Fruit fly (Drosophila melanogaster) whole organism, prepupa: ENCODE results near the gene CG34451.

Source experiments
- Blimp-1 ChIP-seq: fragments of 200-800 bp; sonication (Bioruptor generic); optimal IDR thresholded peaks from 3 replicates; lab custom pipeline; 2017; ENCODE audit warnings: missing biosample characterization, missing genetic modification characterization, mild to moderate bottlenecking, moderate library complexity, missing genetic modification reagents
- CG10631 ChIP-seq: fragments of 200-800 bp; sonication (Bioruptor generic); optimal IDR thresholded peaks from 2 replicates; lab custom pipeline; 2016; ENCODE audit warnings: missing biosample characterization, missing genetic modification characterization
- CG10669 ChIP-seq: fragments of 200-800 bp; sonication (Bioruptor generic); optimal IDR thresholded peaks from 3 replicates; lab custom pipeline; 2018; ENCODE audit warnings: missing biosample characterization, mild to moderate bottlenecking, missing genetic modification characterization, moderate library complexity
- CG15336 ChIP-seq: fragments of 200-800 bp; sonication (Bioruptor generic); IDR thresholded peaks from 2 replicates; pipeline ENCODE4 v1.3.6; 2022; ENCODE audit warnings: missing biosample characterization, missing genetic modification characterization
- CG1621 ChIP-seq: fragments of 200-800 bp; sonication (Bioruptor generic); optimal IDR thresholded peaks from 3 replicates; lab custom pipeline; 2018; ENCODE audit warnings: missing biosample characterization, mild to moderate bottlenecking, missing genetic modification characterization
- CG3032 ChIP-seq: fragments of 200-800 bp; optimal IDR thresholded peaks from 2 replicates; lab custom pipeline; 2019; ENCODE audit warnings: missing biosample characterization, mild to moderate bottlenecking, missing genetic modification characterization, moderate library complexity
- CG31627 ChIP-seq: fragments of 200-800 bp; sonication (Bioruptor generic); optimal IDR thresholded peaks from 3 replicates; lab custom pipeline; 2016; ENCODE audit warnings: missing biosample characterization, missing genetic modification characterization
- CG32006 ChIP-seq: fragments of 200-800 bp; sonication (Bioruptor generic); optimal IDR thresholded peaks from 3 replicates; lab custom pipeline; 2017; ENCODE audit warnings: missing biosample characterization, mild to moderate bottlenecking, missing genetic modification characterization
- CG34406 ChIP-seq: fragments of 200-800 bp; sonication (Bioruptor generic); optimal IDR thresholded peaks from 3 replicates; lab custom pipeline; 2016; ENCODE audit warnings: missing biosample characterization, missing genetic modification characterization
- CG3919 ChIP-seq: fragments of 200-800 bp; sonication (Bioruptor generic); optimal IDR thresholded peaks from 3 replicates; lab custom pipeline; 2016; ENCODE audit warnings: missing biosample characterization, missing genetic modification characterization
- CG6276 ChIP-seq: fragments of 200-800 bp; sonication (Bioruptor generic); optimal IDR thresholded peaks from 2 replicates; lab custom pipeline; 2017; ENCODE audit warnings: missing biosample characterization, mild to moderate bottlenecking, missing genetic modification characterization
- CG6792 ChIP-seq: fragments of 200-800 bp; sonication (Bioruptor generic); optimal IDR thresholded peaks from 3 replicates; lab custom pipeline; 2016; ENCODE audit warnings: missing biosample characterization, missing genetic modification characterization
- CG6808 ChIP-seq: fragments of 200-800 bp; sonication (Bioruptor generic); optimal IDR thresholded peaks from 3 replicates; lab custom pipeline; 2017; ENCODE audit warnings: missing biosample characterization, missing genetic modification characterization, mild to moderate bottlenecking, moderate library complexity, missing genetic modification reagents
- CG6854 ChIP-seq: fragments of 200-800 bp; sonication (Bioruptor generic); optimal IDR thresholded peaks from 2 replicates; lab custom pipeline; 2017; ENCODE audit warnings: missing biosample characterization, mild to moderate bottlenecking, missing genetic modification characterization
- CG7368 ChIP-seq: fragments of 200-800 bp; sonication (Bioruptor generic); optimal IDR thresholded peaks from 3 replicates; lab custom pipeline; 2016; ENCODE audit warnings: missing biosample characterization, missing genetic modification characterization
- CG8119 ChIP-seq: fragments of 200-800 bp; sonication (Bioruptor generic); IDR thresholded peaks from 3 replicates; pipeline ENCODE4 v1.3.6; 2022; ENCODE audit warnings: missing biosample characterization, missing genetic modification characterization
- CG8319 ChIP-seq: fragments of 200-800 bp; sonication (Bioruptor generic); optimal IDR thresholded peaks from 3 replicates; lab custom pipeline; 2016; ENCODE audit warnings: missing biosample characterization, missing genetic modification characterization
- CG9139 ChIP-seq: fragments of 200-800 bp; sonication (Bioruptor generic); optimal IDR thresholded peaks from 3 replicates; lab custom pipeline; 2017; ENCODE audit warnings: missing biosample characterization, mild to moderate bottlenecking, missing genetic modification characterization
- Eip75B ChIP-seq: fragments of 200-800 bp; sonication (Bioruptor generic); optimal IDR thresholded peaks from 3 replicates; lab custom pipeline; 2016; ENCODE audit warnings: missing biosample characterization, missing genetic modification characterization
- Eip78C ChIP-seq: fragments of 200-800 bp; sonication (Bioruptor generic); peaks from one replicate; lab custom pipeline; 2016; ENCODE audit warnings: missing biosample characterization, missing genetic modification characterization
- Eip93F ChIP-seq: fragments of 200-800 bp; sonication (Bioruptor generic); optimal IDR thresholded peaks from 2 replicates; lab custom pipeline; 2016; ENCODE audit warnings: missing biosample characterization, mild to moderate bottlenecking, missing genetic modification characterization
- Ets21C ChIP-seq: fragments of 200-800 bp; sonication (Bioruptor generic); optimal IDR thresholded peaks from 3 replicates; lab custom pipeline; 2016; ENCODE audit warnings: missing biosample characterization, missing genetic modification characterization
- Ets96B ChIP-seq: fragments of 200-800 bp; optimal IDR thresholded peaks from 2 replicates; lab custom pipeline; 2019; ENCODE audit warnings: missing biosample characterization, mild to moderate bottlenecking, missing genetic modification characterization, moderate library complexity
- Gug ChIP-seq: fragments of 200-800 bp; sonication (Bioruptor generic); IDR thresholded peaks from 2 replicates; pipeline ENCODE4 v1.3.6; 2022; ENCODE audit warnings: missing biosample characterization, missing genetic modification characterization
- Hr4 ChIP-seq: fragments of 200-800 bp; sonication (Bioruptor generic); optimal IDR thresholded peaks from 3 replicates; lab custom pipeline; 2016; ENCODE audit warnings: missing biosample characterization, missing genetic modification characterization
- Lpt ChIP-seq: fragments of 200-800 bp; sonication (Bioruptor generic); optimal IDR thresholded peaks from 3 replicates; lab custom pipeline; 2016; ENCODE audit warnings: missing biosample characterization, missing genetic modification characterization
- Met ChIP-seq: fragments of 200-800 bp; sonication (Bioruptor generic); optimal IDR thresholded peaks from 3 replicates; lab custom pipeline; 2016; ENCODE audit warnings: missing biosample characterization, missing genetic modification characterization
- OdsH ChIP-seq: fragments of 200-800 bp; sonication (Bioruptor generic); optimal IDR thresholded peaks from 3 replicates; lab custom pipeline; 2016; ENCODE audit warnings: missing biosample characterization, missing genetic modification characterization
- Smox ChIP-seq: fragments of 200-800 bp; sonication (Bioruptor generic); optimal IDR thresholded peaks from 3 replicates; lab custom pipeline; 2016; ENCODE audit warnings: missing biosample characterization, missing genetic modification characterization
- Sox102F ChIP-seq: fragments of 200-800 bp; sonication (Bioruptor generic); optimal IDR thresholded peaks from 2 replicates; lab custom pipeline; 2016; ENCODE audit warnings: missing biosample characterization, mild to moderate bottlenecking, missing genetic modification characterization
- Sox14 ChIP-seq: fragments of 200-800 bp; sonication (Bioruptor generic); optimal IDR thresholded peaks from 3 replicates; lab custom pipeline; 2016; ENCODE audit warnings: missing biosample characterization, missing genetic modification characterization
- achi ChIP-seq: fragments of 200-800 bp; sonication (Bioruptor generic); optimal IDR thresholded peaks from 3 replicates; lab custom pipeline; 2016; ENCODE audit warnings: missing biosample characterization, missing genetic modification characterization
- acj6 ChIP-seq: fragments of 200-800 bp; sonication (Bioruptor generic); optimal IDR thresholded peaks from 3 replicates; lab custom pipeline; 2016; ENCODE audit warnings: missing biosample characterization, missing genetic modification characterization
- dac ChIP-seq: fragments of 200-800 bp; sonication (Bioruptor generic); optimal IDR thresholded peaks from 2 replicates; lab custom pipeline; 2017; ENCODE audit warnings: missing biosample characterization, mild to moderate bottlenecking, missing genetic modification characterization
- dsx ChIP-seq: fragments of 200-800 bp; optimal IDR thresholded peaks from 3 replicates; lab custom pipeline; 2019; ENCODE audit warnings: missing biosample characterization, mild to moderate bottlenecking, missing genetic modification characterization, moderate library complexity; ENCODE audit not compliant: poor library complexity, severe bottlenecking
- eg ChIP-seq: fragments of 200-800 bp; sonication (Bioruptor generic); IDR thresholded peaks from 3 replicates; pipeline ENCODE4 v1.3.6; 2022; ENCODE audit warnings: missing biosample characterization, missing genetic modification characterization
- esn ChIP-seq: fragments of 200-800 bp; sonication (Bioruptor generic); optimal IDR thresholded peaks from 2 replicates; lab custom pipeline; 2016; ENCODE audit warnings: missing biosample characterization, mild to moderate bottlenecking, missing genetic modification characterization, moderate library complexity
- fd59A ChIP-seq: fragments of 200-800 bp; sonication (Bioruptor generic); optimal IDR thresholded peaks from 2 replicates; lab custom pipeline; 2017; ENCODE audit warnings: missing biosample characterization, mild to moderate bottlenecking, missing genetic modification characterization, missing genetic modification reagents
- fd85E ChIP-seq: fragments of 200-800 bp; sonication (Bioruptor generic); optimal IDR thresholded peaks from 3 replicates; lab custom pipeline; 2016; ENCODE audit warnings: missing biosample characterization, missing genetic modification characterization
- fkh ChIP-seq: fragments of 200-800 bp; sonication (Bioruptor generic); optimal IDR thresholded peaks from 3 replicates; lab custom pipeline; 2017; ENCODE audit warnings: missing biosample characterization, mild to moderate bottlenecking, missing genetic modification characterization, moderate library complexity
- lz ChIP-seq: fragments of 200-800 bp; sonication (Bioruptor generic); optimal IDR thresholded peaks from 3 replicates; lab custom pipeline; 2016; ENCODE audit warnings: missing biosample characterization, missing genetic modification characterization
- net ChIP-seq: fragments of 200-800 bp; sonication (Bioruptor generic); optimal IDR thresholded peaks from 3 replicates; lab custom pipeline; 2016; ENCODE audit warnings: missing biosample characterization, missing genetic modification characterization
- salr ChIP-seq, 2 experiments: fragments of 200-800 bp; sonication (Bioruptor generic); optimal IDR thresholded peaks; 3 replicates each; lab custom pipeline; 2016 to 2018; ENCODE audit warnings: missing biosample characterization in 2 of 2, missing genetic modification characterization in 2 of 2, mild to moderate bottlenecking in 1 of 2
- spab ChIP-seq: fragments of 200-800 bp; sonication (Bioruptor generic); optimal IDR thresholded peaks from 2 replicates; lab custom pipeline; 2017; ENCODE audit warnings: missing biosample characterization, mild to moderate bottlenecking, missing genetic modification characterization, missing genetic modification reagents
- ss ChIP-seq, 2 experiments: fragments of 200-800 bp; sonication (Bioruptor generic); optimal IDR thresholded peaks; 2 replicates in 1 of 2; 3 replicates in 1 of 2; lab custom pipeline; 2017 to 2018; ENCODE audit warnings: mild to moderate bottlenecking in 2 of 2, missing biosample characterization in 2 of 2, missing genetic modification characterization in 2 of 2, moderate library complexity in 1 of 2
- topi ChIP-seq: fragments of 200-800 bp; sonication (Bioruptor generic); optimal IDR thresholded peaks from 3 replicates; lab custom pipeline; 2016; ENCODE audit warnings: missing biosample characterization, missing genetic modification characterization
- vri ChIP-seq: fragments of 200-800 bp; sonication (Bioruptor generic); optimal IDR thresholded peaks from 3 replicates; lab custom pipeline; 2016; ENCODE audit warnings: missing biosample characterization, mild to moderate bottlenecking, missing genetic modification characterization

Gene CG34451

dm6 chr3L:15702191-15702590 lies 10.3 kb upstream of the CG34451 start:
- TF ChIP-seq CG15336 (no peak), Smox (GFP tag; lab: Kevin White, UChicago) (no peak), CG3032 (tag; lab: Kevin White, UChicago) (no peak), CG34406 (GFP tag; lab: Kevin White, UChicago) (no peak), CG3919 (no peak), salr (GFP tag; optimal IDR thresholded peaks at IDR 0.05; lab: Kevin White, UChicago) (no peak), net (GFP tag; lab: Kevin White, UChicago) (no peak), CG32006 (GFP tag; lab: Kevin White, UChicago) (no peak), Eip75B (GFP tag; lab: Kevin White, UChicago) (no peak), Eip93F (no peak), CG7368 (no peak), Sox102F (no peak), fkh (no peak)

dm6 chr3L:15700338-15700966 lies 8.6 kb upstream of the CG34451 start:
- TF ChIP-seq acj6 (peak; percentile 85), Sox102F (peak; percentile 69), CG6792 (peak; percentile 72), Ets21C (GFP tag; lab: Kevin White, UChicago) (peak; percentile 62), Hr4 (GFP tag; lab: Kevin White, UChicago) (no peak), esn (peak; percentile 91), CG10669 (peak; percentile 41), OdsH (GFP tag; lab: Kevin White, UChicago) (peak; percentile 80), spab (GFP tag; lab: Kevin White, UChicago) (peak; percentile 66), dsx (GFP tag; lab: Kevin White, UChicago) (peak; percentile 59), CG6808 (GFP tag; lab: Kevin White, UChicago) (peak; percentile 79), CG31627 (GFP tag; lab: Kevin White, UChicago) (peak; percentile 82), CG32006 (GFP tag; lab: Kevin White, UChicago) (peak; percentile 59), dac (no peak), fd59A (GFP tag; lab: Kevin White, UChicago) (peak; percentile 76), fkh (no peak), lz (peak; percentile 74), salr (GFP tag; optimal IDR thresholded peaks at IDR 0.05; lab: Kevin White, UChicago) (peak; percentile 20 to 83), Sox14 (peak; percentile 81), CG8319 (GFP tag; lab: Kevin White, UChicago) (peak; percentile 49), Eip78C (GFP tag; lab: Kevin White, UChicago) (peak; percentile 97), Smox (GFP tag; lab: Kevin White, UChicago) (peak; percentile 89), CG1621 (tag; lab: Kevin White, UChicago) (no peak), topi (GFP tag; lab: Kevin White, UChicago) (peak; percentile 87), net (GFP tag; lab: Kevin White, UChicago) (peak; percentile 62), Eip93F (no peak), CG6276 (GFP tag; lab: Kevin White, UChicago) (no peak), Met (GFP tag; lab: Kevin White, UChicago) (peak; percentile 49), Lpt (GFP tag; lab: Kevin White, UChicago) (no peak), eg (GFP tag; lab: Robert Waterston, UW) (no peak), CG10631 (GFP tag; lab: Kevin White, UChicago) (peak; percentile 83), fd85E (GFP tag; lab: Kevin White, UChicago) (no peak), ss (GFP tag; optimal IDR thresholded peaks at IDR 0.05; lab: Kevin White, UChicago) (peak; percentile 35 to 55), CG34406 (GFP tag; lab: Kevin White, UChicago) (peak; percentile 77), CG7368 (no peak), Blimp-1 (GFP tag; lab: Kevin White, UChicago) (peak; percentile 61), achi (GFP tag; lab: Kevin White, UChicago) (peak; percentile 84), CG8119 (GFP tag; lab: Robert Waterston, UW) (peak; percentile 56; the same call in 2 of the 3 replicates), vri (GFP tag; lab: Kevin White, UChicago) (peak; percentile 23), CG9139 (GFP tag; lab: Kevin White, UChicago) (peak; percentile 33), CG6854 (peak; percentile 61), Gug (GFP tag; lab: Robert Waterston, UW) (no peak), Ets96B (tag; lab: Kevin White, UChicago) (peak; percentile 85), CG3919 (peak; percentile 59), CG15336 (0 out of 2 replicates have a peak, but pooled peaks have one; percentile 10)
